Worm (Caenorhabditis elegans): ENCODE data around the gene C45E5.1.

ce11 chrIV:5700372-5700771 lies 43.8 kb upstream of the C45E5.1 start:
- TF ChIP-seq klf-2 (GFP tag; conservative IDR thresholded peaks at IDR 0.05) (no peak), med-1 (GFP tag; optimal IDR thresholded peaks at IDR 0.05; ENCODE audit: insufficient read depth) (no peak), T22C8.4 (GFP tag; IDR thresholded peaks at IDR 0.05) (no peak)
